Worm (Caenorhabditis elegans): Measurements from ENCODE around the gene kxd-1.

Gene kxd-1

DNA sequence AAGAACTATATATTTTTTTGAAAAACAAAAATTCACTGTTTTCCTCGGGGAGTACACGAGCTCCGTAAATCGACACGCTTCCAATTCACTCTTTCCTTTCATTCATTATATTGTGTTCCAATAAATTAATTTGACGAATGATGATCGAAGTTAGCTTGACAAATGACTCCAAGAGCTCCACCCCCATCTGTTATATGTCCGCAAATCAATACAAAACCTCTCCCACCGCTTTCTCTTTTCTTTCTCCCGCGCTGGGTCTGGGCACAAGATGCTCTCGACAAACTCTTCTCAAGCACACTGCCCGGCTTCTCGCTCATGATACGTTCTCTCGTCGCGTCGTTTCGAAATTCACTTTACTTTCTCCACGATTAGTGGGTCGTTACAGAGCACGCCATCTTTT lies 2.7 kb downstream of the kxd-1 start, which contains the start of gene C13F10.1:
TSS of gene C13F10.1 (plus strand) at position 138 of the 400 bp plus-strand sequence.
- TF ChIP-seq ceh-34 (tag; optimal IDR thresholded peaks at IDR 0.05) = peak; percentile 26
- no peak for TF ChIP-seq ama-1 (optimal IDR thresholded peaks at IDR 0.05)
- peak; percentile 46 for TF ChIP-seq unc-42 (tag; optimal IDR thresholded peaks at IDR 0.05)
- peak; percentile 31 for TF ChIP-seq rnt-1 (tag; optimal IDR thresholded peaks at IDR 0.05)
- no peak for TF ChIP-seq mec-3 (tag; optimal IDR thresholded peaks at IDR 0.05; ENCODE audit: borderline replicate concordance)
- TF ChIP-seq syd-9 (tag; optimal IDR thresholded peaks at IDR 0.05) = no peak
- no peak for TF ChIP-seq pha-4 (tag; optimal IDR thresholded peaks at IDR 0.05)
- TF ChIP-seq nfya-1 (tag; optimal IDR thresholded peaks at IDR 0.05) = peak; percentile 22
- no peak for TF ChIP-seq ceh-19 (GFP tag; optimal IDR thresholded peaks at IDR 0.05)
- no peak for TF ChIP-seq tbx-7 (tag; optimal IDR thresholded peaks at IDR 0.05)
- peak; percentile 38 for TF ChIP-seq ceh-48 (tag; optimal IDR thresholded peaks at IDR 0.05)
- TF ChIP-seq unc-55 (GFP tag; optimal IDR thresholded peaks at IDR 0.05) = peak; percentile 82
- no peak for TF ChIP-seq ceh-14 (tag; optimal IDR thresholded peaks at IDR 0.05)
- peak; percentile 16 for TF ChIP-seq ceh-31 (tag; optimal IDR thresholded peaks at IDR 0.05)
- no peak for TF ChIP-seq fkh-6 (tag; optimal IDR thresholded peaks at IDR 0.05)

DNA sequence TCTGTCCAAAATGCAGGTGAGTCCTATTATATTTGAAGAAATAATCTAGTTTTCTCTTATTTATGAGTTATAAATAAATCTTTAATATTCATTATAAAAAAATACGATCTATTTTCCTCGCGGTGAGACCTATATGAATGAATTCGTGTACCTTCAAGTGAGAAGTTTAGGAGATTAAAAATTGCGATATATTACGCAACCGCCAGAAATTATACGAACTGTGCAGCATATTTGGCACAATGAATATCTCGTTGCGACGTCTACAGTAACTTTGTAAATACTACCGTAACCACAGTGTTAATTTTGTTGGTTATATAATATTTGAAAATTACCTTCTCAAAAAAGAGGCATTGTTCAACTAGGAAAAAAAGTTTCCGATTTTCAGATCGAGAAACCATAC lies 3.1 kb downstream of the kxd-1 start:
- TF ChIP-seq tbx-2 (tag; optimal IDR thresholded peaks at IDR 0.05) = no peak
- no peak for TF ChIP-seq unc-55 (GFP tag; optimal IDR thresholded peaks at IDR 0.05)
- TF ChIP-seq ama-1 (optimal IDR thresholded peaks at IDR 0.05) = no peak
- no peak for TF ChIP-seq pax-1 (tag; optimal IDR thresholded peaks at IDR 0.05)
- TF ChIP-seq madf-2 (tag; optimal IDR thresholded peaks at IDR 0.05) = no peak
- TF ChIP-seq mec-3 (tag; optimal IDR thresholded peaks at IDR 0.05; ENCODE audit: borderline replicate concordance) = no peak
- no peak for TF ChIP-seq ref-2 (tag; optimal IDR thresholded peaks at IDR 0.05)
- TF ChIP-seq fkh-10 (GFP tag; optimal IDR thresholded peaks at IDR 0.05) = no peak
- no peak for TF ChIP-seq ttx-3 (tag; optimal IDR thresholded peaks at IDR 0.05)
- no peak for TF ChIP-seq syd-9 (tag; optimal IDR thresholded peaks at IDR 0.05)
- no peak for TF ChIP-seq ceh-6 (GFP tag; optimal IDR thresholded peaks at IDR 0.05)
- no peak for TF ChIP-seq hlh-6 (tag; optimal IDR thresholded peaks at IDR 0.05)

DNA sequence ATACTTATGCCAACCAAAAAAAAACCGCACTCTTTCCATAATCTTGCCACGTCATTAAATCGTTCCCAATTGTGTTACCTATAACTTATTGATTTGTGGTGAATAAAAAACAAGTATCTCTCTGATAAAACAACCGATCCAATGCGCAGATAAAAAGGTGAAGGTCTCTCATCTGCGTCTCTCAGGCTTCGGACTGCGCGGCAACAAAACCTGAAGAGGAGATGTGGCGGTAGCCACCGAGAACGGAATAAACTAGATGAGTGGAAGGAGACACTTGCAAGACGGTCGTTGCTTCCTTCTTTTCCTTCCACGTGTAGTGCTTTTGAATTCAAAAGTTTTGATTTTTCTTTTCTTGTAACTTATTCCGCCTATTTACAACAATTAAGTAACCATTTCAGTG lies 3.7 kb downstream of the kxd-1 start, which contains the start of gene fkb-3:
TSS of gene fkb-3 (plus strand) at position 277 of the 400 bp plus-strand sequence.
- TF ChIP-seq ahr-1 (tag; optimal IDR thresholded peaks at IDR 0.05) = no peak
- no peak for TF ChIP-seq fkh-6 (tag; optimal IDR thresholded peaks at IDR 0.05)
- no peak for TF ChIP-seq hlh-30 (tag; optimal IDR thresholded peaks at IDR 0.05; ENCODE audit: insufficient read depth)
- TF ChIP-seq K09A11.1 (tag; optimal IDR thresholded peaks at IDR 0.05; ENCODE audit: insufficient read depth) = no peak
- TF ChIP-seq pha-2 (tag; optimal IDR thresholded peaks at IDR 0.05) = no peak
- no peak for TF ChIP-seq nhr-232 (tag; optimal IDR thresholded peaks at IDR 0.05)
- no peak for TF ChIP-seq ttx-3 (tag; optimal IDR thresholded peaks at IDR 0.05)
- no peak for TF ChIP-seq nfya-1 (tag; optimal IDR thresholded peaks at IDR 0.05)
- no peak for TF ChIP-seq nhr-11 (tag; optimal IDR thresholded peaks at IDR 0.05)
- TF ChIP-seq ceh-34 (tag; optimal IDR thresholded peaks at IDR 0.05) = no peak
- no peak for TF ChIP-seq ceh-31 (tag; optimal IDR thresholded peaks at IDR 0.05)
- TF ChIP-seq C38D4.7 (GFP tag; optimal IDR thresholded peaks at IDR 0.05) = no peak
- no peak for TF ChIP-seq syd-9 (tag; optimal IDR thresholded peaks at IDR 0.05)

- peak; percentile 63 for TF ChIP-seq ama-1 (optimal IDR thresholded peaks at IDR 0.05)
- no peak for TF ChIP-seq dmd-4 (tag; optimal IDR thresholded peaks at IDR 0.05; ENCODE audit: borderline replicate concordance)
These were observed 4.6 kb downstream of the kxd-1 start for ce11 chrV:7225894-7226293.

DNA sequence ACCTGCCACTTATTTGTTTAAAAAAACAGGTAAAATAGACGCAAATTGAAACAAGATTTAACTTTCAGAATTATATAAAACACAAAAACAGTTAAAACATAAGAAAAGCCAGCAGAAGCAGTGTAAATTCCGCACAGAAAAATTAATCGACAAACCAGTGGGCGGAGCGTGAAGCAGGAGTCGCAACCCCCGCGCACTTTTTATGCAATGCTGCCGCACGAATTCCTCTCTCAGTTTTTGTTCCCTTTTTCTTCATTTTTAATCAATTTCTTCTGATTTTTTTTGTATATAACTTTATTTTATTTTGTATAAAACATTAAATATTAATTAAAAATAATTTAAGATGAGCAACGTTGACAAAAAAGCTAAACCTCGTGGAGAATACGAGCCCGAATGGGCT lies 9.6 kb downstream of the kxd-1 start, which contains the start of the genes gei-6 and krr-1:
TSS of gene gei-6 (minus strand) at position 2 of the 400 bp plus-strand sequence.
TSS of gene krr-1 (plus strand) at position 344 of the 400 bp plus-strand sequence.
- peak; percentile 79 for TF ChIP-seq C38D4.7 (GFP tag; optimal IDR thresholded peaks at IDR 0.05)
- TF ChIP-seq ceh-48 (tag; optimal IDR thresholded peaks at IDR 0.05) = peak; percentile 74
- peak; percentile 78 for TF ChIP-seq fax-1 (tag; optimal IDR thresholded peaks at IDR 0.05)
- TF ChIP-seq lim-6 (tag; optimal IDR thresholded peaks at IDR 0.05) = no peak
- TF ChIP-seq elt-2 (tag; optimal IDR thresholded peaks at IDR 0.05) = peak; percentile 95
- TF ChIP-seq ama-1 (optimal IDR thresholded peaks at IDR 0.05) = no peak
- TF ChIP-seq hlh-15 (tag; optimal IDR thresholded peaks at IDR 0.05) = peak; percentile 63
- TF ChIP-seq ttx-3 (tag; optimal IDR thresholded peaks at IDR 0.05) = peak; percentile 86
- TF ChIP-seq odd-2 (tag; optimal IDR thresholded peaks at IDR 0.05) = peak; percentile 87
- TF ChIP-seq hlh-13 (GFP tag; optimal IDR thresholded peaks at IDR 0.05) = peak; percentile 41
- TF ChIP-seq pha-2 (tag; optimal IDR thresholded peaks at IDR 0.05) = peak; percentile 85
- peak; percentile 84 for TF ChIP-seq ceh-34 (tag; optimal IDR thresholded peaks at IDR 0.05)
- TF ChIP-seq hlh-6 (tag; optimal IDR thresholded peaks at IDR 0.05) = peak; percentile 36
- peak; percentile 60 for TF ChIP-seq nhr-232 (tag; optimal IDR thresholded peaks at IDR 0.05)
- TF ChIP-seq unc-55 (GFP tag; optimal IDR thresholded peaks at IDR 0.05) = no peak
- peak; percentile 61 for TF ChIP-seq fkh-6 (tag; optimal IDR thresholded peaks at IDR 0.05)
- peak; percentile 58 for TF ChIP-seq pqm-1 (tag; optimal IDR thresholded peaks at IDR 0.05)
- peak; percentile 75 for TF ChIP-seq zip-5 (tag; optimal IDR thresholded peaks at IDR 0.05)
- no peak for TF ChIP-seq nhr-11 (tag; optimal IDR thresholded peaks at IDR 0.05)
- peak; percentile 68 for TF ChIP-seq eyg-1 (tag; optimal IDR thresholded peaks at IDR 0.05)
- TF ChIP-seq ceh-31 (tag; optimal IDR thresholded peaks at IDR 0.05) = peak; percentile 75
- no peak for TF ChIP-seq elt-4 (tag; optimal IDR thresholded peaks at IDR 0.05)
- peak; percentile 85 for TF ChIP-seq nfya-1 (tag; optimal IDR thresholded peaks at IDR 0.05)
- no peak for TF ChIP-seq hlh-30 (tag; optimal IDR thresholded peaks at IDR 0.05; ENCODE audit: insufficient read depth)
- peak; percentile 87 for TF ChIP-seq ztf-16 (tag; optimal IDR thresholded peaks at IDR 0.05)
